Worm (Caenorhabditis elegans) whole organism, midembryonic: ENCODE data around the gene unc-7.

Experiments
- T22C8.4 ChIP-seq: fragments of 200-800 bp; sonication (Bioruptor generic); IDR thresholded peaks from 2 replicates; pipeline ENCODE4 v1.3.6; 2022; ENCODE audit warnings: missing genetic modification characterization, missing compliant biosample characterization
- cog-1 ChIP-seq: sonication (generic microtip); optimal IDR thresholded peaks from 2 replicates; lab custom pipeline; 2016; ENCODE audit warnings: missing genetic modification characterization, missing compliant biosample characterization
- flt-1 ChIP-seq: fragments of 200-800 bp; sonication (Bioruptor generic); IDR thresholded peaks from 2 replicates; pipeline ENCODE4 v1.3.6; 2022; ENCODE audit warnings: missing genetic modification characterization, missing compliant biosample characterization
- klf-2 ChIP-seq: fragments of 200-800 bp; sonication (Bioruptor generic); conservative IDR thresholded peaks from 2 replicates; pipeline ENCODE4 v1.3.6; 2022; ENCODE audit warnings: missing genetic modification reagents, missing genetic modification characterization, missing compliant biosample characterization
- med-1 ChIP-seq: sonication (generic microtip); optimal IDR thresholded peaks from 2 replicates; lab custom pipeline; 2017; ENCODE audit warnings: missing genetic modification characterization, mild to moderate bottlenecking, missing compliant biosample characterization, antibody characterized with exemption, missing genetic modification reagents; ENCODE audit not compliant: insufficient read depth
- ref-1 ChIP-seq: fragments of 200-800 bp; sonication (Bioruptor generic); conservative IDR thresholded peaks from 2 replicates; pipeline ENCODE4 v1.3.6; 2022; ENCODE audit warnings: missing genetic modification reagents, missing genetic modification characterization, missing compliant biosample characterization
- tab-1 ChIP-seq: fragments of 200-800 bp; sonication (Bioruptor generic); IDR thresholded peaks from 2 replicates; pipeline ENCODE4 v1.3.6; 2022; ENCODE audit warnings: missing genetic modification characterization, missing compliant biosample characterization
- ztf-23 ChIP-seq: fragments of 200-800 bp; sonication (Bioruptor generic); IDR thresholded peaks from 2 replicates; pipeline ENCODE4 v1.3.6; 2022; ENCODE audit warnings: missing genetic modification reagents, missing genetic modification characterization, missing compliant biosample characterization
- ztf-29 ChIP-seq: fragments of 200-800 bp; sonication (Bioruptor generic); IDR thresholded peaks from 2 replicates; pipeline ENCODE4 v1.3.6; 2022; ENCODE audit warnings: missing genetic modification reagents, missing genetic modification characterization, missing compliant biosample characterization

Gene unc-7

DNA sequence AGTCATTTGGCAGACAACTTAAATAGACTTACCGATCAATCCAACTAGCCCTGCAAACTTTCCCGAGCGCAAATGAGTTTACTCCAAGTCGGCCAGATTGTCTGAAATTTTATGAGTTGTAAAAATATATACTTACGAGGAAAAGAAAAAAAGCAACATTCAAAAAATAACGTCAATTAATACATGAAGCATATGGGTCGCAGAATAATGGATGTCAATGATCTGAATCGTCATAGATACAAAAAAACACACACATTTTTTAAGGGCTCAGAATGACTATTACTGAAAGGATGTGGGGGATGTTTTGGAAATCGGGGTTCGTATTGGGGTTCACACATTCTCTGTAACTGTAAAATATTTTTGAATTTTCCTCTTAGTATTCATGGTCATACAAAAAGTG lies at the start of gene unc-7:
Gene unc-7, minus strand, starts transcription at position 101 of the 400 bp plus-strand sequence.
- TF ChIP-seq klf-2 (GFP tag; lab: Robert Waterston, UW) (no peak), T22C8.4 (GFP tag; lab: Robert Waterston, UW) (no peak), flt-1 (GFP tag; lab: Robert Waterston, UW) (no peak), ref-1 (GFP tag; lab: Robert Waterston, UW) (no peak), med-1 (GFP tag; lab: Kevin White, UChicago) (no peak), tab-1 (GFP tag; lab: Robert Waterston, UW) (no peak), ztf-23 (GFP tag; lab: Robert Waterston, UW) (no peak), cog-1 (tag; lab: Kevin White, UChicago) (no peak), ztf-29 (no peak)

DNA sequence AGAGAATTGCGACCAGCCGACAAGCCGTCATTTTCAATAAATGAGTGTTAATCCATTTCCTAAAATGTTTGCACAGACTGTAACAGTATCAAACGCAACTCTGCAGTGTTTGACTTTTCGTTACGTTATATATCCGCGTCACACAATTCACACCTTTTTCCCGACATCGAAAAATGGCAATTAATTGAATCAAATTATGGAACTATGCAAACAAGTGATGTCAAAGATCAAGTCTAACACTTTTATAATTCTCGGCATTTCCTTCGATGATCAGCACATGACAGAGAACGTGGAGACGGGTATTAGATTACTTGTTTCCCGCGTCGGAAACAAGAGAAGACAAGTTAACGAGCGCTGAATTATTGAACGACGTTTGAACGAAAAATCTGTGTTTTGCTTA lies 46.7 kb upstream of the unc-7 start, which contains the start of gene phat-6:
Gene phat-6, minus strand, starts transcription at position 101 of the 400 bp plus-strand sequence.
- TF ChIP-seq cog-1 (tag; lab: Kevin White, UChicago) (no peak), med-1 (GFP tag; lab: Kevin White, UChicago) (no peak), ref-1 (GFP tag; lab: Robert Waterston, UW) (no peak), ztf-29 (no peak), klf-2 (GFP tag; lab: Robert Waterston, UW) (no peak), T22C8.4 (GFP tag; lab: Robert Waterston, UW) (no peak), ztf-23 (GFP tag; lab: Robert Waterston, UW) (no peak)

DNA sequence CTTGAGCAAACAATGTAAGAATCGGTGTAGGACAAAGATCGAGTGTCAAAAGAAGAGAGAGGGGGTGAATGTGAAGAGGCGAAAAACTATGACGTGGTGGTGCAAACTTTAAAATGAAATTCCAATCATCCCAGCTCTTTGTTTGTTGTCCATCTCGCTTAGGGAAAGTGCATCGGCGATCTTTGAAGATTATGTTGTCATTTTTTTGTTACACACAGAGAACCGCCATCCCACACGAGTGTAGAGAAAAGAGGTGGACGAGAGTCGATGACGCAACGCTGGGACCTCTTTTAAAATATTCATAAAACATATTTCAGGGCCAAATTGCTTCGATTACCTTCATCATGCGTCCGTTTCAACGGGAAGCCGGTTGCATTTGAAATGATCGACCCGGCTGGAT lies 43.8 kb upstream of the unc-7 start:
- TF ChIP-seq klf-2 (GFP tag; lab: Robert Waterston, UW), result no peak
- TF ChIP-seq ztf-29, result no peak
- no peak for TF ChIP-seq tab-1 (GFP tag; lab: Robert Waterston, UW)

DNA sequence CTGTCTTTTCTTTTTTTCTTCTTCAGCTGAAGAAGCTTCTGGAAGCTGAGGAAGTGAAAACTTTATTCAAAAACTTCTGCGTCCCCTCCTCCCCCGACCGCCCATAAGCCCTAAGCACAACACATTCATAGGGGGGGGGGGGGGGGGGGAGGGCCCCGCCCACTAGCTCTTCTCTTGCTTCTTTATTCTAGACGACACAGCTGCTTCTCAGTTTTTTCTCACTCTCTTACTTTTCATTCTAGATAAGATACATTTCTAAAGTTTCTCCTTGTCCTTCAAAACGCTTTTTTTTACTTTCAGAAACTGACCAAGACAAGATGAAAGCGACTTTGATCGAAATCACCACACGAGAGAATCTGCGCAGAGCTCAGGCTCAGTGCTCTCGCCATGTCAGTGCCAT lies 42.3 kb upstream of the unc-7 start, which contains the start of gene T10B10.4:
Gene T10B10.4, plus strand, starts transcription at position 301 of the 400 bp plus-strand sequence.
- TF ChIP-seq ref-1 (GFP tag; lab: Robert Waterston, UW) (no peak), klf-2 (GFP tag; lab: Robert Waterston, UW) (no peak), ztf-29 (no peak), T22C8.4 (GFP tag; lab: Robert Waterston, UW) (no peak), flt-1 (GFP tag; lab: Robert Waterston, UW) (no peak), med-1 (GFP tag; lab: Kevin White, UChicago) (no peak), ztf-23 (GFP tag; lab: Robert Waterston, UW) (no peak), cog-1 (tag; lab: Kevin White, UChicago) (no peak), tab-1 (GFP tag; lab: Robert Waterston, UW) (no peak)

DNA sequence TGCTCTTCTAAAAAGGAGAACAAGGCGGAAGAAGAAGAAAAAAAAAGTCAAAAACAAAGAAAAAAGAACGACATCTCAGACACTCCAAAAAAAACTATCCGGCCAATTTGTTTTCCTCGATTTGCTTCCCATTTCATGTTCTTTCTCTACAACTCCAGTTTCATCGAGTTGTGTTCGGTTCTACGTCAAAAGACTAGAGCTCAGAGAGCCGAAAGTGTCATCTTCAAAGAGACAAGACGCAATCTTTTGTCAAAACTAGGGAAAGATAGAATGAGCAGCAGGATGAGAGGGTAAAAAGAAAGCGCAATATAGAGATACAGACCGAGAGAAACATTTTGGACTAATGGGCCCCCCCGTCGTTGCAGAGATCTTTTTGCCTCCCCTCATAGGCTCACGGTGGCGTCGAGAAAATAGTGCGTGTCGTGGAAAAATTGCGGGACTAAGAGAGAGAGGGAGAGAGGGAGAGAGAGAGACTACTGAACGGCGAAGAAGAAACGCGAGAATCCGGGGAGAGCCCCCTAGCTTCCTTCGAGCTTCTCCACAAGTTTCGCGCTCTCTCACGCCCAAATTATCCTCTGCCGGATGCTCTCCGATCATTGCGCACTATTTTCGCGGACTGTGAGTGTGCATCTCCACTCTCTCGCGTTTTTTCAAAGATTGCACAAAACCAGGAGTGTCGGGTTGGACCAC lies 41.6 kb upstream of the unc-7 start:
- TF ChIP-seq klf-2 (GFP tag; lab: Robert Waterston, UW), result no peak
- TF ChIP-seq T22C8.4 (GFP tag; lab: Robert Waterston, UW), result no peak
- no peak for TF ChIP-seq med-1 (GFP tag; lab: Kevin White, UChicago)
- peak; percentile 29 for TF ChIP-seq cog-1 (tag; lab: Kevin White, UChicago)
- TF ChIP-seq ztf-23 (GFP tag; lab: Robert Waterston, UW), result no peak
- 0 out of 2 replicates have a peak, but pooled peaks have one; percentile 26 for TF ChIP-seq tab-1 (GFP tag; lab: Robert Waterston, UW)
- no peak for TF ChIP-seq ref-1 (GFP tag; lab: Robert Waterston, UW)
- no peak for TF ChIP-seq ztf-29
- TF ChIP-seq flt-1 (GFP tag; lab: Robert Waterston, UW), result no peak

DNA sequence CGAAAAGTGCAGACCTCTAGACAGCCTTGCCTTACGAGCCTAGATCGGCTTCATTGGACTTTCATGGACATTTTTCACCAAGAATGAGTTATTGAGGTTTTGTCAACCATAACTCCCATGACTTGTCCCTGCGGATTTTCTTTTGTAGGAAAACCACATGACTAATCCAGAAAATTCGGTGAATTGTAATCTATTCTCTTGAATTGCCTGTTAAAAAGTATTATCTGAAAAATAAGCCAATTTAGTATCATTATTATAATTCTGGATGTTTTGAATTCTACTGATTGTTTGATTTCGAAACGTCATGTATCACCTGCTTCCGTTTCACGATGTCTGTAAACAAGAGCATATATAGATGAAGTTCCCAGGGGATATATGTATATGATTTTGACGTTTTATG lies 41.0 kb upstream of the unc-7 start:
- TF ChIP-seq med-1 (GFP tag; lab: Kevin White, UChicago) (no peak), tab-1 (GFP tag; lab: Robert Waterston, UW) (no peak), ztf-29 (no peak), klf-2 (GFP tag; lab: Robert Waterston, UW) (no peak), flt-1 (GFP tag; lab: Robert Waterston, UW) (no peak), ztf-23 (GFP tag; lab: Robert Waterston, UW) (no peak), T22C8.4 (GFP tag; lab: Robert Waterston, UW) (no peak), cog-1 (tag; lab: Kevin White, UChicago) (no peak), ref-1 (GFP tag; lab: Robert Waterston, UW) (no peak)

DNA sequence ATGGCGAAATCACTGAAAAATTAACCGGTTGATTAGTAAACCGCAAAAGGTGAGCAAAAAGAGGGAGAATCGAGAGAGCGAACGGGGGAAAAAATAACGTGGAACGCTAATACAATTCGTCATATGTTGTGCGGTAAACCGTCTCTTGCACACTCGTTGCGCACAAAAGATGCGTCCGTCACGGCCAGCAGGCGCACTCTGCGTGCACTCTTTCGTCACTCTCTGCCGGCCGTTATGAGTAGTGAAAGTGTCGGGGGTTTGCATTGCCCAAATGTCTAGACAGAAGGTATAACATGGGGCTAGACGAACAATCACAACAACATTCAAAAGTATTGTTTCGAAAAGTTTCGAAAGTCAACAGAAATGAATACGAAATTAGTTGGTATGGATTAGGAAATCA lies 33.9 kb upstream of the unc-7 start, which contains the start of gene pkhm-2:
Gene pkhm-2, minus strand, starts transcription at position 12 of the 400 bp plus-strand sequence.
- TF ChIP-seq med-1 (GFP tag; lab: Kevin White, UChicago), result no peak
- no peak for TF ChIP-seq ref-1 (GFP tag; lab: Robert Waterston, UW)
- peak; percentile 84 for TF ChIP-seq flt-1 (GFP tag; lab: Robert Waterston, UW)
- TF ChIP-seq klf-2 (GFP tag; lab: Robert Waterston, UW), result 0 out of 2 replicates have a peak, but pooled peaks have one; percentile 4
- peak; percentile 74 for TF ChIP-seq ztf-23 (GFP tag; lab: Robert Waterston, UW)
- no peak for TF ChIP-seq T22C8.4 (GFP tag; lab: Robert Waterston, UW)
- no peak for TF ChIP-seq ztf-29
- TF ChIP-seq tab-1 (GFP tag; lab: Robert Waterston, UW), result no peak
- peak; percentile 45 for TF ChIP-seq cog-1 (tag; lab: Kevin White, UChicago)

DNA sequence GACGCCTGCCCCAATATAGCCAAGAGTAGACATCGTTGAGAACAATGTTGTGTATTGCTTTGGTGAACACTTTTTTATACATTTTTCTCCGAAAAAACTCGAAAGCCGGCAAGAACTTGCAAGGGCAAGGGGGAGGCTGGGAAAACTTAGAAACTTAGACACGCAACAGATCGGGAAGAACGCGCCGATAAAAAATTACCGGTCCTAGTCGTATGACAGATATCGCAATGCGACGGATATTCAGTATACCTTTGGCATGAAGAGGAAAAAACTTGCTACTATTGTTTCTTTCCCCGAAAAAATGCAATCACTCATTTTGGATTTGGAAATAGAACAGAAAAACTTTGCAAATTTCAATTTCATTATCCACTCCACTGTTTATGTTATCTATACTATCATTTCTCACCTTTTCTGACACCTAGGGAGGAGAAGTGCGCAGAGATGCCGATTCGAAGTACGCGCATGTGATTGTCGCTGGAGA lies 28.9 kb upstream of the unc-7 start, which contains the start of gene col-41:
Gene col-41, minus strand, starts transcription at position 51 of the 481 bp plus-strand sequence.
- TF ChIP-seq med-1 (GFP tag; lab: Kevin White, UChicago) (no peak), ztf-23 (GFP tag; lab: Robert Waterston, UW) (no peak), flt-1 (GFP tag; lab: Robert Waterston, UW) (no peak), T22C8.4 (GFP tag; lab: Robert Waterston, UW) (no peak), tab-1 (GFP tag; lab: Robert Waterston, UW) (no peak), ztf-29 (no peak), ref-1 (GFP tag; lab: Robert Waterston, UW) (no peak), klf-2 (GFP tag; lab: Robert Waterston, UW) (no peak), cog-1 (tag; lab: Kevin White, UChicago) (no peak)
